Worm (Caenorhabditis elegans) whole organism, young adult: ENCODE results near the gene H04D03.4.

ENCODE experiments used
- B0019.2 ChIP-seq: fragments of 200-800 bp; sonication (Bioruptor generic); conservative IDR thresholded peaks from 2 replicates; pipeline ENCODE4 v1.3.6; 2022; ENCODE audit warnings: missing genetic modification reagents, missing genetic modification characterization, missing compliant biosample characterization
- B0261.1 ChIP-seq: sonication (generic microtip); optimal IDR thresholded peaks from 2 replicates; lab custom pipeline; 2016; ENCODE audit warnings: mild to moderate bottlenecking, missing genetic modification characterization, moderate library complexity, missing compliant biosample characterization
- B0336.3 ChIP-seq: fragments of 200-800 bp; sonication (Bioruptor generic); IDR thresholded peaks from 2 replicates; pipeline ENCODE4 v1.3.6; 2022; ENCODE audit warnings: missing genetic modification characterization, missing compliant biosample characterization
- C06A6.2 ChIP-seq: fragments of 200-800 bp; sonication (Bioruptor generic); conservative IDR thresholded peaks from 2 replicates; pipeline ENCODE4 v1.3.6; 2022; ENCODE audit warnings: missing genetic modification characterization, missing compliant biosample characterization
- C17E4.6 ChIP-seq: fragments of 200-800 bp; sonication (Bioruptor generic); IDR thresholded peaks from 2 replicates; pipeline ENCODE4 v1.3.6; 2022; ENCODE audit warnings: missing genetic modification reagents, missing genetic modification characterization, missing compliant biosample characterization
- F33H1.4 ChIP-seq: fragments of 200-800 bp; sonication (Bioruptor generic); IDR thresholded peaks from 2 replicates; pipeline ENCODE4 v1.3.6; 2022; ENCODE audit warnings: missing genetic modification reagents, missing genetic modification characterization, missing compliant biosample characterization
- F39B2.1 ChIP-seq: fragments of 200-800 bp; sonication (Bioruptor generic); IDR thresholded peaks from 2 replicates; pipeline ENCODE4 v1.3.6; 2022; ENCODE audit warnings: missing genetic modification reagents, missing genetic modification characterization, missing compliant biosample characterization
- F52B5.7 ChIP-seq: sonication (generic microtip); optimal IDR thresholded peaks from 2 replicates; lab custom pipeline; 2016; ENCODE audit warnings: mild to moderate bottlenecking, missing genetic modification characterization, missing compliant biosample characterization
- Y95B8A.8 ChIP-seq: fragments of 200-800 bp; sonication (Bioruptor generic); IDR thresholded peaks from 2 replicates; pipeline ENCODE4 v1.3.6; 2022; ENCODE audit warnings: missing genetic modification reagents, missing genetic modification characterization, missing compliant biosample characterization
- ZK185.1 ChIP-seq: sonication (generic microtip); optimal IDR thresholded peaks from 2 replicates; lab custom pipeline; 2016; ENCODE audit warnings: mild to moderate bottlenecking, missing genetic modification characterization, missing compliant biosample characterization; ENCODE audit not compliant: poor library complexity, severe bottlenecking
- akir-1 ChIP-seq: fragments of 200-800 bp; sonication (Bioruptor generic); optimal IDR thresholded peaks from 2 replicates; lab custom pipeline; 2018; ENCODE audit warnings: mild to moderate bottlenecking, missing genetic modification characterization, moderate library complexity, missing compliant biosample characterization
- ceh-100 ChIP-seq: fragments of 200-800 bp; sonication (Bioruptor generic); IDR thresholded peaks from 2 replicates; pipeline ENCODE4 v1.3.6; 2022; ENCODE audit warnings: missing genetic modification reagents, missing genetic modification characterization, missing compliant biosample characterization
- ceh-27 ChIP-seq: fragments of 200-800 bp; sonication (Bioruptor generic); optimal IDR thresholded peaks from 2 replicates; lab custom pipeline; 2018; ENCODE audit warnings: mild to moderate bottlenecking, missing genetic modification characterization, moderate library complexity, missing compliant biosample characterization
- ceh-40 ChIP-seq: fragments of 200-800 bp; sonication (Bioruptor generic); IDR thresholded peaks from 2 replicates; pipeline ENCODE4 v1.3.6; 2022; ENCODE audit warnings: missing genetic modification characterization, missing compliant biosample characterization
- die-1 ChIP-seq: sonication (generic microtip); optimal IDR thresholded peaks from 2 replicates; lab custom pipeline; 2016; ENCODE audit warnings: missing genotype, mild to moderate bottlenecking, missing genetic modification characterization, missing compliant biosample characterization
- dox-1 ChIP-seq: fragments of 200-800 bp; sonication (Bioruptor generic); IDR thresholded peaks from 2 replicates; pipeline ENCODE4 v1.3.6; 2022; ENCODE audit warnings: missing genetic modification reagents, missing genetic modification characterization, missing compliant biosample characterization
- fkh-3 ChIP-seq: sonication (generic microtip); optimal IDR thresholded peaks from 2 replicates; lab custom pipeline; 2016; ENCODE audit warnings: mild to moderate bottlenecking, missing genetic modification characterization, missing compliant biosample characterization
- hmg-20 ChIP-seq: fragments of 200-800 bp; sonication (Bioruptor generic); IDR thresholded peaks from 2 replicates; pipeline ENCODE4 v1.3.6; 2022; ENCODE audit warnings: missing genetic modification reagents, missing genetic modification characterization, missing compliant biosample characterization
- hrde-1 ChIP-seq: sonication (generic microtip); optimal IDR thresholded peaks from 2 replicates; lab custom pipeline; 2016; ENCODE audit warnings: missing genetic modification characterization, mild to moderate bottlenecking, missing compliant biosample characterization, moderate library complexity, missing genotype, missing genetic modification reagents, borderline replicate concordance
- hsf-1 ChIP-seq: fragments of 200-800 bp; sonication (Bioruptor generic); IDR thresholded peaks from 2 replicates; pipeline ENCODE4 v1.3.6; 2022; ENCODE audit warnings: missing genetic modification reagents, missing genetic modification characterization, missing compliant biosample characterization
- let-607 ChIP-seq, 2 experiments: fragments of 200-800 bp in 1 of 2; sonication (Bioruptor generic) in 1 of 2; sonication (generic microtip) in 1 of 2; optimal IDR thresholded peaks; 2 replicates each; lab custom pipeline; 2016 to 2018; ENCODE audit warnings: mild to moderate bottlenecking in 2 of 2, missing compliant biosample characterization in 2 of 2, missing genetic modification characterization in 2 of 2, moderate library complexity in 2 of 2, missing genotype in 1 of 2
- lin-26 ChIP-seq: fragments of 200-800 bp; sonication (Bioruptor generic); IDR thresholded peaks from 2 replicates; pipeline ENCODE4 v1.3.6; 2022; ENCODE audit warnings: missing genetic modification reagents, missing genetic modification characterization, missing compliant biosample characterization
- lsl-1 ChIP-seq: fragments of 200-800 bp; sonication (Bioruptor generic); optimal IDR thresholded peaks from 2 replicates; lab custom pipeline; 2018; ENCODE audit warnings: mild to moderate bottlenecking, missing genetic modification characterization, moderate library complexity, missing compliant biosample characterization
- lsy-27 ChIP-seq: sonication (generic microtip); optimal IDR thresholded peaks from 2 replicates; lab custom pipeline; 2017; ENCODE audit warnings: missing genetic modification characterization, mild to moderate bottlenecking, missing compliant biosample characterization, antibody characterized with exemption, missing genotype, borderline replicate concordance; ENCODE audit not compliant: insufficient read depth
- madf-10 ChIP-seq: sonication (generic microtip); optimal IDR thresholded peaks from 2 replicates; lab custom pipeline; 2016; ENCODE audit warnings: mild to moderate bottlenecking, missing genetic modification characterization, missing compliant biosample characterization
- mcd-1 ChIP-seq: fragments of 200-800 bp; sonication (Bioruptor generic); IDR thresholded peaks from 2 replicates; pipeline ENCODE4 v1.3.6; 2022; ENCODE audit warnings: missing genetic modification reagents, missing genetic modification characterization, missing compliant biosample characterization
- mes-4 ChIP-seq: sonication (generic microtip); optimal IDR thresholded peaks from 2 replicates; lab custom pipeline; 2016; ENCODE audit warnings: missing genotype, missing genetic modification characterization, missing compliant biosample characterization
- mxl-1 ChIP-seq: sonication (generic microtip); optimal IDR thresholded peaks from 2 replicates; lab custom pipeline; 2016; ENCODE audit warnings: missing genetic modification characterization, missing compliant biosample characterization
- nfya-1 ChIP-seq: sonication (generic microtip); optimal IDR thresholded peaks from 2 replicates; lab custom pipeline; 2017; ENCODE audit warnings: antibody characterized with exemption, missing compliant biosample characterization, missing genetic modification characterization, borderline replicate concordance; ENCODE audit not compliant: insufficient read depth
- nhr-179 ChIP-seq: sonication (generic microtip); optimal IDR thresholded peaks from 2 replicates; lab custom pipeline; 2016; ENCODE audit warnings: mild to moderate bottlenecking, missing genetic modification characterization, missing compliant biosample characterization
- nhr-27 ChIP-seq: fragments of 200-800 bp; sonication (Bioruptor generic); optimal IDR thresholded peaks from 2 replicates; lab custom pipeline; 2018; ENCODE audit warnings: mild to moderate bottlenecking, missing genetic modification characterization, moderate library complexity, missing compliant biosample characterization
- nhr-80 ChIP-seq: sonication (generic microtip); optimal IDR thresholded peaks from 2 replicates; lab custom pipeline; 2016; ENCODE audit warnings: missing genetic modification characterization, missing compliant biosample characterization
- pbrm-1 ChIP-seq: fragments of 200-800 bp; sonication (Bioruptor generic); IDR thresholded peaks from 2 replicates; pipeline ENCODE4 v1.3.6; 2022; ENCODE audit warnings: missing genetic modification reagents, missing genetic modification characterization, missing compliant biosample characterization
- repo-1 ChIP-seq: sonication (generic microtip); optimal IDR thresholded peaks from 2 replicates; lab custom pipeline; 2017; ENCODE audit warnings: mild to moderate bottlenecking, missing genetic modification characterization, missing compliant biosample characterization
- snpc-3.4 ChIP-seq: sonication (generic microtip); optimal IDR thresholded peaks from 2 replicates; lab custom pipeline; 2017; ENCODE audit warnings: missing genetic modification characterization, mild to moderate bottlenecking, missing compliant biosample characterization, antibody characterized with exemption, moderate library complexity, missing genotype, missing genetic modification reagents
- snpc-4 ChIP-seq, 5 experiments: fragments of 150-350 bp in 1 of 5; sonication (generic microtip) in 4 of 5; optimal IDR thresholded peaks; 2 replicates each; lab custom pipeline; 2014 to 2018; ENCODE audit warnings: missing genetic modification characterization in 5 of 5, missing biosample characterization in 3 of 5, antibody characterized with exemption in 2 of 5, mild to moderate bottlenecking in 2 of 5, missing compliant biosample characterization in 2 of 5, missing genotype in 2 of 5, moderate library complexity in 2 of 5, missing genetic modification reagents in 1 of 5
- tbp1 ChIP-seq: fragments of 200-800 bp; sonication (Bioruptor generic); optimal IDR thresholded peaks from 2 replicates; lab custom pipeline; 2018; ENCODE audit warnings: mild to moderate bottlenecking, missing genetic modification characterization, missing compliant biosample characterization
- zfh-2 ChIP-seq: fragments of 200-800 bp; sonication (Bioruptor generic); conservative IDR thresholded peaks from 2 replicates; pipeline ENCODE4 v1.3.6; 2022; ENCODE audit warnings: missing genetic modification reagents, missing genetic modification characterization, missing compliant biosample characterization
- ztf-26 ChIP-seq: sonication (generic microtip); optimal IDR thresholded peaks from 2 replicates; lab custom pipeline; 2017; ENCODE audit warnings: missing genetic modification characterization, missing compliant biosample characterization
- ztf-6 ChIP-seq: fragments of 200-800 bp; sonication (Bioruptor generic); IDR thresholded peaks from 2 replicates; pipeline ENCODE4 v1.3.6; 2022; ENCODE audit warnings: missing genetic modification reagents, missing genetic modification characterization, missing compliant biosample characterization

H04D03.4 gene

DNA sequence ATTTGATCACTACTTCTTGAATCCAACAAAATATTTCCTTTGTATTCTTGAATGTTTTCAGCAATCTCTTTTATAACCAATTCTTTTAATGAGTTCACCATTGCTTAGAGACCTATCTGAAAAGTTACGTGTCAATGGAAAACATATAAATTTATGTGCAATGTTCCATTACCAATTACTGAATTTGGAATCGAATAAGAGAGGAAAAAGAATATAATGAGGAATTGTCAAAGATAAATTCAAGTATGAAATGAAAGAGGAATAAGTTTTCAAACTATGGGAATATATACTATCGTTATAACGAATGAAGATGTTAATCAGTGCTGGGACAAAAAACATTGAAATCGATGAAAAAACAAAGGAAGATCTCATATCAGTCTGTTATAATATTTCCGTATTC is at the start of gene H04D03.4:
H04D03.4 (minus strand) TSS at position 101 of the 400 bp plus-strand sequence.
- TF ChIP-seq dox-1 (GFP tag; lab: Robert Waterston, UW) (no peak), lsy-27 (no peak), snpc-3.4 (tag; lab: Kevin White, UChicago) (no peak), B0336.3 (GFP tag; lab: Robert Waterston, UW) (no peak), B0261.1 (tag; lab: Kevin White, UChicago) (no peak), snpc-4 (GFP tag; optimal IDR thresholded peaks at IDR 0.05; lab: Kevin White, UChicago) (no peak), snpc-4 (tag; optimal IDR thresholded peaks at IDR 0.05; lab: Kevin White, UChicago) (no peak), ceh-100 (no peak), C17E4.6 (GFP tag; lab: Robert Waterston, UW) (no peak), mes-4 (tag; lab: Kevin White, UChicago) (no peak), hsf-1 (GFP tag; lab: Robert Waterston, UW) (no peak), ceh-40 (GFP tag; lab: Robert Waterston, UW) (no peak), nhr-80 (tag; lab: Kevin White, UChicago) (no peak), C06A6.2 (no peak), lsl-1 (GFP tag; lab: Kevin White, UChicago) (no peak), akir-1 (GFP tag; lab: Kevin White, UChicago) (no peak)

- TF ChIP-seq ZK185.1 (tag; lab: Kevin White, UChicago) (no peak), B0019.2 (GFP tag; lab: Robert Waterston, UW) (no peak), mcd-1 (GFP tag; lab: Robert Waterston, UW) (no peak), nhr-179 (tag; lab: Kevin White, UChicago) (no peak), ceh-27 (no peak), nhr-27 (no peak), let-607 (tag; optimal IDR thresholded peaks at IDR 0.05; lab: Kevin White, UChicago) (no peak), lin-26 (GFP tag; lab: Robert Waterston, UW) (no peak), F39B2.1 (GFP tag; lab: Robert Waterston, UW) (no peak), hmg-20 (no peak), repo-1 (no peak), nfya-1 (tag; lab: Kevin White, UChicago) (no peak), ztf-6 (no peak), mxl-1 (tag; lab: Kevin White, UChicago) (no peak), fkh-3 (tag; lab: Kevin White, UChicago) (no peak)
Observed at ce11 chrIII:10488052-10488451, 37.1 kb upstream of the H04D03.4 start, which contains the start of gene ptr-25. TSS of gene ptr-25 (plus strand) at chrIII:10488124.

DNA sequence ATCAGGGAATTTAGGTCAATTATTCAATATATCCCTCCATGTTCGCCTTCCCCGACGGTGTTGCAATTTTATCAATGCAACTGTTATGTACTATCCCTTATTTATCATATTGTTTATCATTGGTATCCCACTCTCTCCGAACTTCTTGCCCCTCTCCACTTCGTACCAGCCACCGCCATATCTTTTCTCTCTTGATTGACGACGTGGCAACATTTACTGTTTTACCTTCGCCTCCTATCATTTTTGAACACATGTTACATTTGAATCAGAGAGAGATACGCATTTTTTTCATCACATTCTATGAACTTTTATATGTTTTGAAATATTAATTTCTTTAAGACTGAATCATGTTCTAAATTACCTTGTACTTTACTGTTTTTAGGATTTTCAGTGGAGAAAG is 35.5 kb upstream of the H04D03.4 start:
- TF ChIP-seq zfh-2 (GFP tag; lab: Robert Waterston, UW) (no peak), ztf-26 (tag; lab: Kevin White, UChicago) (no peak), fkh-3 (tag; lab: Kevin White, UChicago) (no peak), B0261.1 (tag; lab: Kevin White, UChicago) (no peak), F52B5.7 (tag; lab: Kevin White, UChicago) (no peak), madf-10 (tag; lab: Kevin White, UChicago) (no peak), nhr-179 (tag; lab: Kevin White, UChicago) (no peak), Y95B8A.8 (GFP tag; lab: Robert Waterston, UW) (no peak), die-1 (no peak), F33H1.4 (GFP tag; lab: Robert Waterston, UW) (no peak), lin-26 (GFP tag; lab: Robert Waterston, UW) (no peak), tbp1 (GFP tag; lab: Kevin White, UChicago) (no peak), hrde-1 (tag; lab: Kevin White, UChicago) (no peak), nfya-1 (tag; lab: Kevin White, UChicago) (no peak), pbrm-1 (GFP tag; lab: Robert Waterston, UW) (no peak)
